Fruit fly (Drosophila melanogaster) whole organism, adult: ENCODE data around the gene APC4.

Experiments
- CG11617 ChIP-seq: fragments of 200-800 bp; sonication (Bioruptor generic); optimal IDR thresholded peaks from 2 replicates; lab custom pipeline; 2017; ENCODE audit warnings: mild to moderate bottlenecking, missing biosample characterization, missing genetic modification reagents, missing genetic modification characterization
- CG12768 ChIP-seq: fragments of 200-800 bp; sonication (Bioruptor generic); optimal IDR thresholded peaks from 2 replicates; lab custom pipeline; 2017; ENCODE audit warnings: missing biosample characterization, missing genetic modification characterization, mild to moderate bottlenecking, moderate library complexity, missing genetic modification reagents
- CG14711 ChIP-seq: fragments of 200-800 bp; sonication (Bioruptor generic); optimal IDR thresholded peaks from 2 replicates; lab custom pipeline; 2018; ENCODE audit warnings: missing biosample characterization, mild to moderate bottlenecking, missing genetic modification characterization, moderate library complexity
- CG1620 ChIP-seq: fragments of 200-800 bp; sonication (Bioruptor generic); optimal IDR thresholded peaks from 2 replicates; lab custom pipeline; 2016; ENCODE audit warnings: missing biosample characterization, missing genetic modification characterization
- CG33017 ChIP-seq: fragments of 200-800 bp; sonication (Bioruptor generic); optimal IDR thresholded peaks from 2 replicates; lab custom pipeline; 2018; ENCODE audit warnings: missing biosample characterization, mild to moderate bottlenecking, missing genetic modification characterization, moderate library complexity
- CG7101 ChIP-seq: fragments of 200-800 bp; sonication (Bioruptor generic); optimal IDR thresholded peaks from 2 replicates; lab custom pipeline; 2018; ENCODE audit warnings: missing biosample characterization, mild to moderate bottlenecking, missing genetic modification characterization, moderate library complexity
- Clk ChIP-seq: fragments of 200-800 bp; sonication (Bioruptor generic); optimal IDR thresholded peaks from 2 replicates; lab custom pipeline; 2017; ENCODE audit warnings: missing biosample characterization, missing genetic modification characterization
- Hr96 ChIP-seq: fragments of 200-800 bp; sonication (Bioruptor generic); optimal IDR thresholded peaks from 2 replicates; lab custom pipeline; 2016; ENCODE audit warnings: missing biosample characterization, missing genetic modification characterization
- Mnt ChIP-seq: fragments of 200-800 bp; sonication (Bioruptor generic); optimal IDR thresholded peaks from 2 replicates; lab custom pipeline; 2016; ENCODE audit warnings: missing biosample characterization, mild to moderate bottlenecking, missing genetic modification characterization
- bab1 ChIP-seq: fragments of 200-800 bp; sonication (Bioruptor generic); optimal IDR thresholded peaks from 3 replicates; lab custom pipeline; 2019; ENCODE audit warnings: missing biosample characterization, mild to moderate bottlenecking, missing genetic modification characterization, moderate library complexity
- cic ChIP-seq: fragments of 200-800 bp; sonication (Bioruptor generic); optimal IDR thresholded peaks from 2 replicates; lab custom pipeline; 2017; ENCODE audit warnings: missing biosample characterization, mild to moderate bottlenecking, missing genetic modification characterization, moderate library complexity
- kay ChIP-seq: fragments of 200-800 bp; sonication (Bioruptor generic); peaks from one replicate; lab custom pipeline; 2016; ENCODE audit warnings: missing biosample characterization, missing genetic modification characterization, borderline replicate concordance
- ovo ChIP-seq: fragments of 200-800 bp; sonication (Bioruptor generic); optimal IDR thresholded peaks from 2 replicates; lab custom pipeline; 2016; ENCODE audit warnings: missing biosample characterization, missing genetic modification characterization
- pad ChIP-seq: fragments of 200-800 bp; sonication (Bioruptor generic); optimal IDR thresholded peaks from 3 replicates; lab custom pipeline; 2017; ENCODE audit warnings: missing biosample characterization, missing genetic modification characterization, mild to moderate bottlenecking, moderate library complexity, missing genetic modification reagents

dm6 chrX:9071308-9071707 is 11.4 kb upstream of the APC4 start, which contains the start of gene CG10970:
- TF ChIP-seq bab1 (no peak), CG33017 (tag; lab: Kevin White, UChicago) (no peak), pad (GFP tag; lab: Kevin White, UChicago) (no peak), kay (no peak), CG12768 (GFP tag; lab: Kevin White, UChicago) (no peak), CG7101 (tag; lab: Kevin White, UChicago) (no peak), CG11617 (GFP tag; lab: Kevin White, UChicago) (no peak), cic (GFP tag; lab: Kevin White, UChicago) (no peak), CG1620 (GFP tag; lab: Kevin White, UChicago) (no peak), CG14711 (tag; lab: Kevin White, UChicago) (no peak), Clk (no peak), Hr96 (GFP tag; lab: Kevin White, UChicago) (no peak), ovo (GFP tag; lab: Kevin White, UChicago) (no peak), Mnt (GFP tag; lab: Kevin White, UChicago) (no peak)
